Worm (Caenorhabditis elegans) whole organism, young adult: ENCODE measurements around the gene lron-1.

ENCODE experiments used
- F10E7.11 ChIP-seq: sonication (generic microtip); optimal IDR thresholded peaks from 2 replicates; lab custom pipeline; 2017; ENCODE audit warnings: mild to moderate bottlenecking, missing genetic modification characterization, moderate library complexity, missing compliant biosample characterization
- F39B2.1 ChIP-seq: fragments of 200-800 bp; sonication (Bioruptor generic); IDR thresholded peaks from 2 replicates; pipeline ENCODE4 v1.3.6; 2022; ENCODE audit warnings: missing genetic modification reagents, missing genetic modification characterization, missing compliant biosample characterization
- F52B5.7 ChIP-seq: sonication (generic microtip); optimal IDR thresholded peaks from 2 replicates; lab custom pipeline; 2016; ENCODE audit warnings: mild to moderate bottlenecking, missing genetic modification characterization, missing compliant biosample characterization
- F55B11.4 ChIP-seq: sonication (generic microtip); optimal IDR thresholded peaks from 2 replicates; lab custom pipeline; 2016; ENCODE audit warnings: missing compliant biosample characterization, missing genetic modification characterization, borderline replicate concordance; ENCODE audit not compliant: insufficient read depth
- F57A8.1 ChIP-seq: fragments of 200-800 bp; sonication (Bioruptor generic); optimal IDR thresholded peaks from 2 replicates; lab custom pipeline; 2018; ENCODE audit warnings: mild to moderate bottlenecking, missing genetic modification characterization, moderate library complexity, missing compliant biosample characterization
- K12H6.12 ChIP-seq: fragments of 200-800 bp; sonication (Bioruptor generic); optimal IDR thresholded peaks from 2 replicates; lab custom pipeline; 2018; ENCODE audit warnings: mild to moderate bottlenecking, missing genetic modification characterization, missing compliant biosample characterization
- Y53G8AR.9 ChIP-seq: fragments of 200-800 bp; sonication (Bioruptor generic); conservative IDR thresholded peaks from 2 replicates; pipeline ENCODE4 v1.3.6; 2022; ENCODE audit warnings: missing genetic modification reagents, missing genetic modification characterization, missing compliant biosample characterization
- Y67H2A.10 ChIP-seq: fragments of 200-800 bp; sonication (Bioruptor generic); conservative IDR thresholded peaks from 2 replicates; pipeline ENCODE4 v1.3.6; 2022; ENCODE audit warnings: missing genetic modification reagents, missing genetic modification characterization, missing compliant biosample characterization
- aptf-2 ChIP-seq: fragments of 200-800 bp; sonication (Bioruptor generic); conservative IDR thresholded peaks from 2 replicates; pipeline ENCODE4 v1.3.6; 2022; ENCODE audit warnings: missing genetic modification reagents, missing genetic modification characterization, missing compliant biosample characterization
- atf-7 ChIP-seq: sonication (generic microtip); optimal IDR thresholded peaks from 2 replicates; lab custom pipeline; 2017; ENCODE audit warnings: mild to moderate bottlenecking, missing genetic modification characterization, missing compliant biosample characterization
- attf-5 ChIP-seq: fragments of 200-800 bp; sonication (Bioruptor generic); optimal IDR thresholded peaks from 2 replicates; lab custom pipeline; 2018; ENCODE audit warnings: mild to moderate bottlenecking, missing genetic modification characterization, missing compliant biosample characterization
- attf-6 ChIP-seq: fragments of 200-800 bp; sonication (Bioruptor generic); IDR thresholded peaks from 2 replicates; pipeline ENCODE4 v1.3.6; 2022; ENCODE audit warnings: missing genetic modification reagents, missing genetic modification characterization, missing compliant biosample characterization
- ccch-3 ChIP-seq: fragments of 200-800 bp; sonication (Bioruptor generic); optimal IDR thresholded peaks from 2 replicates; lab custom pipeline; 2018; ENCODE audit warnings: mild to moderate bottlenecking, missing genetic modification characterization, missing compliant biosample characterization
- ceh-27 ChIP-seq: fragments of 200-800 bp; sonication (Bioruptor generic); optimal IDR thresholded peaks from 2 replicates; lab custom pipeline; 2018; ENCODE audit warnings: mild to moderate bottlenecking, missing genetic modification characterization, moderate library complexity, missing compliant biosample characterization
- ceh-40 ChIP-seq: fragments of 200-800 bp; sonication (Bioruptor generic); IDR thresholded peaks from 2 replicates; pipeline ENCODE4 v1.3.6; 2022; ENCODE audit warnings: missing genetic modification characterization, missing compliant biosample characterization
- chd-7 ChIP-seq: sonication (generic microtip); optimal IDR thresholded peaks from 2 replicates; lab custom pipeline; 2016; ENCODE audit warnings: mild to moderate bottlenecking, missing genetic modification characterization, moderate library complexity, missing compliant biosample characterization
- die-1 ChIP-seq: sonication (generic microtip); optimal IDR thresholded peaks from 2 replicates; lab custom pipeline; 2016; ENCODE audit warnings: missing genotype, mild to moderate bottlenecking, missing genetic modification characterization, missing compliant biosample characterization
- dox-1 ChIP-seq: fragments of 200-800 bp; sonication (Bioruptor generic); IDR thresholded peaks from 2 replicates; pipeline ENCODE4 v1.3.6; 2022; ENCODE audit warnings: missing genetic modification reagents, missing genetic modification characterization, missing compliant biosample characterization
- dpl-1 ChIP-seq: fragments of 150-350 bp; optimal IDR thresholded peaks from 2 replicates; lab custom pipeline; 2014; ENCODE audit warnings: missing biosample characterization, missing genetic modification reagents, missing genetic modification characterization
- egl-44 ChIP-seq: fragments of 200-800 bp; sonication (Bioruptor generic); IDR thresholded peaks from 2 replicates; pipeline ENCODE4 v1.3.6; 2022; ENCODE audit warnings: missing genetic modification reagents, missing genetic modification characterization, missing compliant biosample characterization
- hlh-12 ChIP-seq: sonication (generic microtip); optimal IDR thresholded peaks from 2 replicates; lab custom pipeline; 2016; ENCODE audit warnings: missing genetic modification characterization, missing compliant biosample characterization
- hrde-1 ChIP-seq: sonication (generic microtip); optimal IDR thresholded peaks from 2 replicates; lab custom pipeline; 2016; ENCODE audit warnings: missing genetic modification characterization, mild to moderate bottlenecking, missing compliant biosample characterization, moderate library complexity, missing genotype, missing genetic modification reagents, borderline replicate concordance
- hsf-1 ChIP-seq: fragments of 200-800 bp; sonication (Bioruptor generic); IDR thresholded peaks from 2 replicates; pipeline ENCODE4 v1.3.6; 2022; ENCODE audit warnings: missing genetic modification reagents, missing genetic modification characterization, missing compliant biosample characterization
- lag-1 ChIP-seq: fragments of 200-800 bp; sonication (Bioruptor generic); IDR thresholded peaks from 2 replicates; pipeline ENCODE4 v1.3.6; 2022; ENCODE audit warnings: missing genetic modification reagents, missing genetic modification characterization, missing compliant biosample characterization
- lin-54 ChIP-seq: fragments of 200-800 bp; sonication (Bioruptor generic); optimal IDR thresholded peaks from 2 replicates; lab custom pipeline; 2018; ENCODE audit warnings: mild to moderate bottlenecking, missing genetic modification characterization, missing compliant biosample characterization
- lsy-27 ChIP-seq: sonication (generic microtip); optimal IDR thresholded peaks from 2 replicates; lab custom pipeline; 2017; ENCODE audit warnings: missing genetic modification characterization, mild to moderate bottlenecking, missing compliant biosample characterization, antibody characterized with exemption, missing genotype, borderline replicate concordance; ENCODE audit not compliant: insufficient read depth
- madf-10 ChIP-seq: sonication (generic microtip); optimal IDR thresholded peaks from 2 replicates; lab custom pipeline; 2016; ENCODE audit warnings: mild to moderate bottlenecking, missing genetic modification characterization, missing compliant biosample characterization
- nfya-1 ChIP-seq: sonication (generic microtip); optimal IDR thresholded peaks from 2 replicates; lab custom pipeline; 2017; ENCODE audit warnings: antibody characterized with exemption, missing compliant biosample characterization, missing genetic modification characterization, borderline replicate concordance; ENCODE audit not compliant: insufficient read depth
- nfya-2 ChIP-seq: fragments of 200-800 bp; sonication (Bioruptor generic); IDR thresholded peaks from 2 replicates; pipeline ENCODE4 v1.3.6; 2022; ENCODE audit warnings: missing genetic modification reagents, missing genetic modification characterization, missing compliant biosample characterization
- nhr-179 ChIP-seq: sonication (generic microtip); optimal IDR thresholded peaks from 2 replicates; lab custom pipeline; 2016; ENCODE audit warnings: mild to moderate bottlenecking, missing genetic modification characterization, missing compliant biosample characterization
- nhr-27 ChIP-seq: fragments of 200-800 bp; sonication (Bioruptor generic); optimal IDR thresholded peaks from 2 replicates; lab custom pipeline; 2018; ENCODE audit warnings: mild to moderate bottlenecking, missing genetic modification characterization, moderate library complexity, missing compliant biosample characterization
- nhr-80 ChIP-seq: sonication (generic microtip); optimal IDR thresholded peaks from 2 replicates; lab custom pipeline; 2016; ENCODE audit warnings: missing genetic modification characterization, missing compliant biosample characterization
- nhr-90 ChIP-seq: sonication (generic microtip); optimal IDR thresholded peaks from 2 replicates; lab custom pipeline; 2016; ENCODE audit warnings: missing genotype, mild to moderate bottlenecking, missing genetic modification characterization, missing compliant biosample characterization
- pbrm-1 ChIP-seq: fragments of 200-800 bp; sonication (Bioruptor generic); IDR thresholded peaks from 2 replicates; pipeline ENCODE4 v1.3.6; 2022; ENCODE audit warnings: missing genetic modification reagents, missing genetic modification characterization, missing compliant biosample characterization
- rcor-1 ChIP-seq: fragments of 200-800 bp; sonication (Bioruptor generic); IDR thresholded peaks from 2 replicates; pipeline ENCODE4 v1.3.6; 2022; ENCODE audit warnings: missing genetic modification reagents, missing genetic modification characterization, missing compliant biosample characterization
- rpc-1 ChIP-seq, 2 experiments: fragments of 150-350 bp in 1 of 2; sonication (generic microtip) in 1 of 2; optimal IDR thresholded peaks; 2 replicates each; lab custom pipeline; 2014 to 2018; ENCODE audit warnings: missing biosample characterization in 1 of 2, missing genetic modification characterization in 1 of 2, missing genetic modification reagents in 1 of 2, missing genotype in 1 of 2
- sdz-38 ChIP-seq: sonication (generic microtip); optimal IDR thresholded peaks from 2 replicates; lab custom pipeline; 2016; ENCODE audit warnings: missing genotype, missing genetic modification characterization, missing compliant biosample characterization
- snpc-1.1 ChIP-seq: sonication (generic microtip); optimal IDR thresholded peaks from 2 replicates; lab custom pipeline; 2017; ENCODE audit warnings: missing genetic modification characterization, mild to moderate bottlenecking, missing compliant biosample characterization, antibody characterized with exemption, moderate library complexity, missing genotype, missing genetic modification reagents; ENCODE audit not compliant: insufficient read depth
- tbp1 ChIP-seq: fragments of 200-800 bp; sonication (Bioruptor generic); optimal IDR thresholded peaks from 2 replicates; lab custom pipeline; 2018; ENCODE audit warnings: mild to moderate bottlenecking, missing genetic modification characterization, missing compliant biosample characterization
- tbx-9 ChIP-seq: sonication (generic microtip); optimal IDR thresholded peaks from 2 replicates; lab custom pipeline; 2016; ENCODE audit warnings: borderline replicate concordance, missing genetic modification characterization, inconsistent platforms, missing compliant biosample characterization
- tlf-1 ChIP-seq: fragments of 200-800 bp; sonication (Bioruptor generic); optimal IDR thresholded peaks from 2 replicates; lab custom pipeline; 2018; ENCODE audit warnings: mild to moderate bottlenecking, missing genetic modification characterization, missing compliant biosample characterization
- unc-130 ChIP-seq: sonication (generic microtip); optimal IDR thresholded peaks from 2 replicates; lab custom pipeline; 2016; ENCODE audit warnings: missing genetic modification reagents, missing genetic modification characterization, missing compliant biosample characterization
- ztf-22 ChIP-seq: fragments of 200-800 bp; sonication (Bioruptor generic); optimal IDR thresholded peaks from 2 replicates; lab custom pipeline; 2018; ENCODE audit warnings: mild to moderate bottlenecking, missing genetic modification characterization, moderate library complexity, missing compliant biosample characterization
- ztf-28 ChIP-seq: fragments of 200-800 bp; sonication (Bioruptor generic); IDR thresholded peaks from 2 replicates; pipeline ENCODE4 v1.3.6; 2022; ENCODE audit warnings: missing genetic modification reagents, missing genetic modification characterization, missing compliant biosample characterization
- ztf-3 ChIP-seq: fragments of 200-800 bp; sonication (Bioruptor generic); optimal IDR thresholded peaks from 2 replicates; lab custom pipeline; 2018; ENCODE audit warnings: mild to moderate bottlenecking, missing genetic modification characterization, missing compliant biosample characterization

Gene lron-1

DNA sequence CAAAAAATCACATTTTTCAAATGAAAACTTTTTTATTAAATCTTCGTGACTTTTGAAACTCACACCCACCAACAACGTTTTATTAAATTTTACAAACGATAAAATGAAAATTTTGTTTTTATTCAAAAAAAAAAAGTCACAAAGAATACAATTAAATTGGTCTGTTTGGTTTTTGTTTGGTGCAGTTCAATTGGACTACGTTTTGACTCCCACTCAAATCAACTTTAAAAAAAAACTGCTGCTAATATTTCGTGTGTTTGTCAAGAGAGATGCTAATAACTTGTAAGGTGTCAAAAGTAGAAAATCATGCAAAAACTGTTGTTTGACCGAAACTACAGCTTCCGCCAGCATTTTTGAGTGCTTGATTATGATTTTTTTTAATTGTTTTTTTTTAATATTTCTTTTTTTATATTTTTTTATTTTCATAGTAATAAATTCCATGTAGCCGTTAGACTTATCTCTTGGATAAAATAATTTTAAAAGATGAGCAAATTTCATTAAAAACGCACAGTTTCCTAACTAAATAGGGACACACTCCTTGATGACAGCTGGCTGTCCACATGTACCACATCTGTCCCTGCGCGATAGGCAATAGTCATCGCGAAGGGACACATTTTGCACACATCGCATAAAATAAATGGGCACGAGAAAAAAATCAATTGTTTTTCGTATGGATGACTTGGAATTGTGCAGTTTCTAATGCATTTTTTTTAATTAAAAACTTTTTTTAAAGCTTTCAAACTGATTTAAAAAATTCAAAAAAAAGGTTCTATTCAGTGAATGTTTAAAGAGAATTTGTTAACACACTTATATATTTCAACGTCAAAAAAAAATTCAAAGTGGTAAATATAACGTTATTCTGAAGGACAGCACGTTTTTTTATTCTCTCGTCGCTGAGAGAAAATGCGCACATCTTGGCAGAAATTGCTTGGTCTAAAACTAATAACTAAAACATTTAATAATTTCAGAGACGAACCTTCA, 46.9 kb upstream of the lron-1 start (continued):
- TF ChIP-seq nhr-90 (tag; lab: Kevin White, UChicago) (peak; percentile 91), nhr-80 (tag; lab: Kevin White, UChicago) (peak; percentile 95), hlh-12 (peak; percentile 33), nhr-179 (peak; percentile 87), dox-1 (GFP tag; lab: Robert Waterston, UW) (peak; percentile 99), hsf-1 (no peak), lin-54 (peak; percentile 92), F55B11.4 (no peak), madf-10 (peak; percentile 97), unc-130 (GFP tag; lab: Kevin White, UChicago) (peak; percentile 32), ztf-22 (GFP tag; lab: Kevin White, UChicago) (peak; percentile 98), chd-7 (peak; percentile 98), F39B2.1 (0 out of 2 replicates have a peak, but pooled peaks have one; percentile 54), aptf-2 (no peak), nhr-27 (tag; lab: Kevin White, UChicago) (peak; percentile 95), ztf-3 (GFP tag; lab: Kevin White, UChicago) (peak; percentile 95), rcor-1 (GFP tag; lab: Robert Waterston, UW) (peak; percentile 97), egl-44 (GFP tag; lab: Robert Waterston, UW) (peak; percentile 95), nfya-1 (no peak), F57A8.1 (GFP tag; lab: Kevin White, UChicago) (peak; percentile 95), tbx-9 (tag; lab: Kevin White, UChicago) (no peak), ztf-28 (GFP tag; lab: Robert Waterston, UW) (no peak), pbrm-1 (peak; percentile 97), tlf-1 (GFP tag; lab: Kevin White, UChicago) (peak; percentile 99), lag-1 (GFP tag; lab: Robert Waterston, UW) (peak; percentile 92), rpc-1 (optimal IDR thresholded peaks at IDR 0.05; lab: Kevin White, UChicago) (peak; percentile 17), rpc-1 (tag; optimal IDR thresholded peaks at IDR 0.05; lab: Kevin White, UChicago) (no peak), attf-5 (peak; percentile 70), atf-7 (tag; lab: Kevin White, UChicago) (peak; percentile 99), ccch-3 (GFP tag; lab: Kevin White, UChicago) (peak; percentile 87), K12H6.12 (peak; percentile 98), snpc-1.1 (no peak), die-1 (tag; lab: Kevin White, UChicago) (peak; percentile 59), F52B5.7 (tag; lab: Kevin White, UChicago) (peak; percentile 90), Y53G8AR.9 (GFP tag; lab: Robert Waterston, UW) (peak; percentile 98), ceh-40 (no peak), nfya-2 (no peak), lsy-27 (peak; percentile 66), dpl-1 (GFP tag; lab: Kevin White, UChicago) (no peak), sdz-38 (tag; lab: Kevin White, UChicago) (no peak), F10E7.11 (peak; percentile 97), hrde-1 (tag; lab: Kevin White, UChicago) (no peak), ceh-27 (GFP tag; lab: Kevin White, UChicago) (peak; percentile 99), Y67H2A.10 (GFP tag; lab: Robert Waterston, UW) (peak; percentile 48; the same call in 1 of the 2 replicates), tbp1 (GFP tag; lab: Kevin White, UChicago) (peak; percentile 79), attf-6 (peak; percentile 61; the same call in 1 of the 2 replicates)
